Worm (Caenorhabditis elegans) whole organism, L2 larva: ENCODE measurements around the gene hpo-33.

Source experiments
- C34F6.9 ChIP-seq: fragments of 150-350 bp; optimal IDR thresholded peaks from 2 replicates; lab custom pipeline; 2014; ENCODE audit warnings: missing biosample characterization, missing genetic modification characterization
- lin-13 ChIP-seq: fragments of 150-350 bp; optimal IDR thresholded peaks from 2 replicates; lab custom pipeline; 2014; ENCODE audit warnings: missing biosample characterization, missing genetic modification reagents, missing genetic modification characterization
- mdl-1 ChIP-seq, 2 experiments: fragments of 150-350 bp in 1 of 2; sonication (generic microtip) in 1 of 2; optimal IDR thresholded peaks; 2 replicates each; lab custom pipeline; 2017; ENCODE audit warnings: missing biosample characterization in 2 of 2, missing genetic modification characterization in 2 of 2
- nhr-11 ChIP-seq: fragments of 150-350 bp; optimal IDR thresholded peaks from 2 replicates; lab custom pipeline; 2014; ENCODE audit warnings: missing biosample characterization, missing genetic modification characterization
- nhr-23 ChIP-seq: fragments of 150-350 bp; optimal IDR thresholded peaks from 2 replicates; lab custom pipeline; 2014; ENCODE audit warnings: missing biosample characterization, missing genetic modification reagents, missing genetic modification characterization
- nhr-25 ChIP-seq: fragments of 150-350 bp; sonication (generic microtip); optimal IDR thresholded peaks from 3 replicates; lab custom pipeline; 2014; ENCODE audit warnings: missing biosample characterization, missing genetic modification characterization
- skn-1 ChIP-seq: sonication (generic microtip); optimal IDR thresholded peaks from 2 replicates; lab custom pipeline; 2017; ENCODE audit warnings: missing biosample characterization, missing genetic modification characterization
- snpc-4 ChIP-seq: fragments of 150-350 bp; optimal IDR thresholded peaks from 2 replicates; lab custom pipeline; 2014; ENCODE audit warnings: missing biosample characterization, missing genetic modification characterization
- unc-62 ChIP-seq: fragments of 150-350 bp; optimal IDR thresholded peaks from 2 replicates; lab custom pipeline; 2014; ENCODE audit warnings: missing biosample characterization, missing genetic modification reagents, missing genetic modification characterization

DNA sequence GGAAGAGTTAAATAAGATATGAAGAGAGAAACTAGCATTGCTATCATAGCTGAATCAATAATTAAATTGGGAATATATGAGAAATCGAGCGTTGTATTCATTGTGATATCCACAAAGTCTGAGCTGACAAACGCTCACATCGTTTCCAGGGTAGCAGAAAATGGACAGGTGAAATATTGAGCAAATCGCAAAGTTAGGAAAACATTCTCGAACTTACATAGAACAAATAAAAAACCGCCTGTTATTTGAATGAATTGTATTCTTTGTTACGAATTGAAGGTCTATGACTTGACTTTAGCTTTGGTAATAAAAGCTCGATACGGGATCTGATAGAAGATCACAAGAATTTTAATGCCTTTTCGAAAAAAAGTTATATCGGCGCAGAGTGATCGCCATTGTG, 6.5 kb upstream of the hpo-33 start, which contains the start of gene srz-94:
- TF ChIP-seq unc-62 (GFP tag; lab: Kevin White, UChicago) (no peak), C34F6.9 (no peak), nhr-11 (no peak), skn-1 (tag; lab: Kevin White, UChicago) (no peak), lin-13 (GFP tag; lab: Kevin White, UChicago) (no peak), snpc-4 (no peak), mdl-1 (tag; optimal IDR thresholded peaks at IDR 0.05; lab: Kevin White, UChicago) (no peak), nhr-25 (no peak), nhr-23 (tag; lab: Kevin White, UChicago) (no peak)
